Fruit fly (Drosophila melanogaster) whole organism, embryonic: ENCODE measurements around the gene CG2129.

Experiments
- Aef1 ChIP-seq: fragments of 200-800 bp; sonication (Bioruptor generic); IDR thresholded peaks from 3 replicates; pipeline ENCODE4 v1.3.6; 2022; ENCODE audit warnings: missing biosample characterization, missing genetic modification characterization
- Awh ChIP-seq: fragments of 200-800 bp; sonication (Bioruptor generic); IDR thresholded peaks from 2 replicates; pipeline ENCODE4, ENCODE4 v1.3.6; 2022; ENCODE audit warnings: missing biosample characterization, missing genetic modification characterization
- CG10274 ChIP-seq: fragments of 200-800 bp; sonication (Bioruptor generic); optimal IDR thresholded peaks from 3 replicates; lab custom pipeline; 2017; ENCODE audit warnings: missing biosample characterization, mild to moderate bottlenecking, missing genetic modification characterization
- CG11504 ChIP-seq: fragments of 200-800 bp; sonication (Bioruptor generic); optimal IDR thresholded peaks from 3 replicates; lab custom pipeline; 2019; ENCODE audit warnings: missing biosample characterization, mild to moderate bottlenecking, missing genetic modification characterization, moderate library complexity
- CG12299 ChIP-seq: fragments of 200-800 bp; sonication (Bioruptor generic); optimal IDR thresholded peaks from 2 replicates; lab custom pipeline; 2018; ENCODE audit warnings: missing biosample characterization, mild to moderate bottlenecking, missing genetic modification characterization
- CG13287 ChIP-seq: fragments of 200-800 bp; sonication (Bioruptor generic); IDR thresholded peaks from 2 replicates; pipeline ENCODE4 v1.3.6; 2022; ENCODE audit warnings: missing biosample characterization, missing genetic modification characterization; ENCODE audit not compliant: partially characterized antibody
- CG1602 ChIP-seq: fragments of 200-800 bp; sonication (Bioruptor generic); optimal IDR thresholded peaks from 3 replicates; lab custom pipeline; 2016; ENCODE audit warnings: missing biosample characterization, missing genetic modification characterization
- CG17802 ChIP-seq: fragments of 200-800 bp; sonication (Bioruptor generic); optimal IDR thresholded peaks from 2 replicates; lab custom pipeline; 2018; ENCODE audit warnings: missing biosample characterization, mild to moderate bottlenecking, missing genetic modification characterization, moderate library complexity
- CG18764 ChIP-seq: fragments of 200-800 bp; sonication (Bioruptor generic); optimal IDR thresholded peaks from 3 replicates; lab custom pipeline; 2016; ENCODE audit warnings: missing biosample characterization, missing genetic modification characterization
- CG2199 ChIP-seq: fragments of 200-800 bp; sonication (Bioruptor generic); IDR thresholded peaks from 3 replicates; pipeline ENCODE4 v1.3.6; 2022; ENCODE audit warnings: missing biosample characterization, missing genetic modification characterization
- CG31441 ChIP-seq: fragments of 200-800 bp; sonication (Bioruptor generic); IDR thresholded peaks from 2 replicates; pipeline ENCODE4 v1.3.6; 2022; ENCODE audit warnings: missing biosample characterization, missing genetic modification characterization
- CG6854 ChIP-seq: fragments of 200-800 bp; sonication (Bioruptor generic); optimal IDR thresholded peaks from 3 replicates; lab custom pipeline; 2017; ENCODE audit warnings: missing biosample characterization, mild to moderate bottlenecking, missing genetic modification characterization
- CG8359 ChIP-seq: fragments of 200-800 bp; sonication (Bioruptor generic); optimal IDR thresholded peaks from 2 replicates; lab custom pipeline; 2017; ENCODE audit warnings: missing biosample characterization, mild to moderate bottlenecking, missing genetic modification characterization, borderline replicate concordance
- CG8478 ChIP-seq: fragments of >200 bp; optimal IDR thresholded peaks from 2 replicates; lab custom pipeline; 2018
- CG8944 ChIP-seq: fragments of 200-800 bp; sonication (Bioruptor generic); optimal IDR thresholded peaks from 3 replicates; lab custom pipeline; 2016; ENCODE audit warnings: missing biosample characterization, missing genetic modification characterization
- CTCF ChIP-seq: fragments of 200-800 bp; sonication (Bioruptor generic); optimal IDR thresholded peaks from 2 replicates; lab custom pipeline; 2017; ENCODE audit warnings: missing biosample characterization, mild to moderate bottlenecking, missing genetic modification characterization, moderate library complexity
- CrebB ChIP-seq: fragments of 200-800 bp; sonication (Bioruptor generic); optimal IDR thresholded peaks from 3 replicates; lab custom pipeline; 2018; ENCODE audit warnings: missing biosample characterization, mild to moderate bottlenecking, missing genetic modification characterization
- D19B ChIP-seq: fragments of 200-800 bp; sonication (Bioruptor generic); optimal IDR thresholded peaks from 2 replicates; lab custom pipeline; 2017; ENCODE audit warnings: missing biosample characterization, mild to moderate bottlenecking, missing genetic modification characterization
- Deaf1 ChIP-seq: fragments of 200-800 bp; optimal IDR thresholded peaks from 3 replicates; lab custom pipeline; 2019; ENCODE audit warnings: missing biosample characterization, mild to moderate bottlenecking, missing genetic modification characterization, moderate library complexity
- Dref ChIP-seq: fragments of 200-800 bp; sonication (Bioruptor generic); IDR thresholded peaks from 2 replicates; pipeline ENCODE4 v1.3.6; 2022; ENCODE audit warnings: missing biosample characterization, missing genetic modification characterization
- E2f2 ChIP-seq: fragments of 200-800 bp; sonication (Bioruptor generic); IDR thresholded peaks from 2 replicates; pipeline ENCODE4 v1.3.6; 2022; ENCODE audit warnings: missing biosample characterization, missing genetic modification characterization
- Ets65A ChIP-seq: fragments of 200-800 bp; sonication (Bioruptor generic); peaks from one replicate; lab custom pipeline; 2016; ENCODE audit warnings: missing biosample characterization, missing genetic modification characterization
- Fer3 ChIP-seq: fragments of 200-800 bp; sonication (Bioruptor generic); optimal IDR thresholded peaks from 2 replicates; lab custom pipeline; 2018; ENCODE audit warnings: missing biosample characterization, mild to moderate bottlenecking, missing genetic modification characterization, moderate library complexity
- HLH4C ChIP-seq: fragments of 200-800 bp; sonication (Bioruptor generic); IDR thresholded peaks from 3 replicates; pipeline ENCODE4 v1.3.6; 2022; ENCODE audit warnings: missing biosample characterization, missing genetic modification characterization; ENCODE audit not compliant: partially characterized antibody
- Hr39 ChIP-seq: fragments of >200 bp; optimal IDR thresholded peaks from 2 replicates; lab custom pipeline; 2017
- Hsf ChIP-seq: fragments of 200-800 bp; sonication (Bioruptor generic); optimal IDR thresholded peaks from 3 replicates; lab custom pipeline; 2016; ENCODE audit warnings: missing biosample characterization, missing genetic modification characterization
- MESR4 ChIP-seq: fragments of 200-800 bp; sonication (Bioruptor generic); optimal IDR thresholded peaks from 2 replicates; lab custom pipeline; 2018; ENCODE audit warnings: missing biosample characterization, mild to moderate bottlenecking, missing genetic modification characterization, moderate library complexity
- Mes4 ChIP-seq: fragments of 200-800 bp; sonication (Bioruptor generic); optimal IDR thresholded peaks from 2 replicates; lab custom pipeline; 2016; ENCODE audit warnings: missing biosample characterization, missing genetic modification characterization
- NC2α ChIP-seq: fragments of 200-800 bp; sonication (Bioruptor generic); optimal IDR thresholded peaks from 2 replicates; lab custom pipeline; 2016; ENCODE audit warnings: missing biosample characterization, missing genetic modification characterization
- Nf-YC ChIP-seq: fragments of 200-800 bp; optimal IDR thresholded peaks from 3 replicates; lab custom pipeline; 2019; ENCODE audit warnings: missing biosample characterization, mild to moderate bottlenecking, missing genetic modification characterization, moderate library complexity
- Scr ChIP-seq: fragments of 200-800 bp; sonication (Bioruptor generic); IDR thresholded peaks from 2 replicates; pipeline ENCODE4 v1.3.6; 2022; ENCODE audit warnings: missing biosample characterization, missing genetic modification characterization; ENCODE audit not compliant: partially characterized antibody
- TFAM ChIP-seq: fragments of 200-800 bp; sonication (Bioruptor generic); optimal IDR thresholded peaks from 2 replicates; lab custom pipeline; 2017; ENCODE audit warnings: missing biosample characterization, missing genetic modification characterization, inconsistent platforms
- Xrp1 ChIP-seq: fragments of 200-800 bp; sonication (Bioruptor generic); IDR thresholded peaks from 2 replicates; pipeline ENCODE4 v1.3.6; 2022; ENCODE audit warnings: missing biosample characterization, missing genetic modification characterization
- al ChIP-seq: fragments of 200-800 bp; sonication (Bioruptor generic); IDR thresholded peaks from 2 replicates; pipeline ENCODE4 v1.3.6; 2022; ENCODE audit warnings: missing biosample characterization, missing genetic modification characterization
- ase ChIP-seq: fragments of 200-800 bp; sonication (Bioruptor generic); IDR thresholded peaks from 3 replicates; pipeline ENCODE4 v1.3.6; 2022; ENCODE audit warnings: missing biosample characterization, missing genetic modification characterization
- ash1 ChIP-seq: fragments of 200-800 bp; sonication (Bioruptor generic); optimal IDR thresholded peaks from 2 replicates; lab custom pipeline; 2018; ENCODE audit warnings: missing biosample characterization, mild to moderate bottlenecking, missing genetic modification characterization
- crol ChIP-seq: fragments of 200-800 bp; sonication (Bioruptor generic); IDR thresholded peaks from 2 replicates; pipeline ENCODE4 v1.3.6; 2022; ENCODE audit warnings: missing biosample characterization, missing genetic modification characterization
- disco-r ChIP-seq: fragments of 200-800 bp; sonication (Bioruptor generic); optimal IDR thresholded peaks from 2 replicates; lab custom pipeline; 2016; ENCODE audit warnings: missing biosample characterization, missing genetic modification characterization
- dmrt99B ChIP-seq: fragments of 200-800 bp; sonication (Bioruptor generic); optimal IDR thresholded peaks from 2 replicates; lab custom pipeline; 2018; ENCODE audit warnings: missing biosample characterization, mild to moderate bottlenecking, missing genetic modification characterization, moderate library complexity
- fd102C ChIP-seq: fragments of 200-800 bp; sonication (Bioruptor generic); optimal IDR thresholded peaks from 2 replicates; lab custom pipeline; 2018; ENCODE audit warnings: missing biosample characterization, mild to moderate bottlenecking, missing genetic modification characterization, moderate library complexity
- gfzf ChIP-seq: fragments of 200-800 bp; sonication (Bioruptor generic); optimal IDR thresholded peaks from 2 replicates; lab custom pipeline; 2016; ENCODE audit warnings: missing biosample characterization, mild to moderate bottlenecking, missing genetic modification characterization, moderate library complexity
- hth ChIP-seq: fragments of >200 bp; optimal IDR thresholded peaks from 2 replicates; lab custom pipeline; 2017; ENCODE audit warnings: inconsistent platforms
- inv ChIP-seq: fragments of 200-800 bp; sonication (Bioruptor generic); IDR thresholded peaks from 2 replicates; pipeline ENCODE4 v1.3.6; 2022; ENCODE audit warnings: missing biosample characterization, missing genetic modification characterization; ENCODE audit not compliant: partially characterized antibody
- knrl ChIP-seq: fragments of 200-800 bp; sonication (Bioruptor generic); IDR thresholded peaks from 3 replicates; pipeline ENCODE4 v1.3.6; 2022; ENCODE audit warnings: missing biosample characterization, missing genetic modification characterization; ENCODE audit not compliant: partially characterized antibody
- lbe ChIP-seq: fragments of 200-800 bp; sonication (Bioruptor generic); optimal IDR thresholded peaks from 2 replicates; lab custom pipeline; 2016; ENCODE audit warnings: missing biosample characterization, mild to moderate bottlenecking, missing genetic modification characterization
- maf-S ChIP-seq: fragments of 200-800 bp; sonication (Bioruptor generic); optimal IDR thresholded peaks from 2 replicates; lab custom pipeline; 2016; ENCODE audit warnings: missing biosample characterization, missing genetic modification characterization
- pan ChIP-seq, 4 experiments: fragments of >200 bp in 3 of 4; fragments of 200-800 bp in 1 of 4; sonication (Bioruptor generic) in 1 of 4; optimal IDR thresholded peaks in 3 of 4; IDR thresholded peaks in 1 of 4; 2 replicates each; pipeline versions ENCODE4 v1.3.6 to Lab custom; 2017 to 2022; ENCODE audit warnings: missing biosample characterization in 2 of 4, missing genetic modification characterization in 2 of 4, mixed read lengths in 1 of 4
- so ChIP-seq: fragments of 200-800 bp; sonication (Bioruptor generic); IDR thresholded peaks from 3 replicates; pipeline ENCODE4 v1.3.6; 2022; ENCODE audit warnings: missing biosample characterization, missing genetic modification characterization
- ssp ChIP-seq: fragments of 200-800 bp; sonication (Bioruptor generic); IDR thresholded peaks from 2 replicates; pipeline ENCODE4 v1.3.6; 2022; ENCODE audit warnings: missing biosample characterization, missing genetic modification characterization
- toy ChIP-seq: fragments of 200-800 bp; sonication (Bioruptor generic); IDR thresholded peaks from 2 replicates; pipeline ENCODE4 v1.3.6; 2022; ENCODE audit warnings: missing biosample characterization, missing genetic modification characterization
- usp ChIP-seq: fragments of >200 bp; optimal IDR thresholded peaks from 2 replicates; lab custom pipeline; 2017; ENCODE audit warnings: missing biosample characterization, missing genetic modification characterization

The CG2129 gene

dm6 chrX:8176291-8177029, 30.8 kb downstream of the CG2129 start (continued):
- TF ChIP-seq CG8359 (GFP tag; lab: Kevin White, UChicago) (no peak), CG12299 (tag; lab: Kevin White, UChicago) (no peak), TFAM (no peak), Xrp1 (GFP tag; lab: Robert Waterston, UW) (no peak), Ets65A (GFP tag; lab: Kevin White, UChicago) (no peak), pan (optimal IDR thresholded peaks at IDR 0.05; lab: Kevin White, UChicago) (no peak), pan (GFP tag; optimal IDR thresholded peaks at IDR 0.05 in 1 of 2, IDR thresholded peaks at IDR 0.05 in 1 of 2) (no peak), CG17802 (no peak), ase (GFP tag; lab: Robert Waterston, UW) (no peak), Awh (GFP tag; lab: Robert Waterston, UW) (no peak), ssp (no peak), CG1602 (GFP tag; lab: Kevin White, UChicago) (no peak), maf-S (GFP tag; lab: Kevin White, UChicago) (no peak), crol (GFP tag; lab: Robert Waterston, UW) (peak; percentile 29; the same call in 1 of the 2 replicates), Aef1 (peak; percentile 41; the same call in 2 of the 3 replicates), hth (no peak), disco-r (no peak), fd102C (GFP tag; lab: Kevin White, UChicago) (no peak), Dref (GFP tag; lab: Robert Waterston, UW) (no peak), CG13287 (GFP tag; lab: Robert Waterston, UW) (0 out of 2 replicates have a peak, but pooled peaks have one; percentile 20), NC2α (GFP tag; lab: Kevin White, UChicago) (no peak), toy (GFP tag; lab: Robert Waterston, UW) (no peak), MESR4 (peak; percentile 79), CG10274 (GFP tag; lab: Kevin White, UChicago) (no peak), lbe (no peak), dmrt99B (tag; lab: Kevin White, UChicago) (no peak), CG31441 (GFP tag; lab: Robert Waterston, UW) (no peak), CrebB (tag; lab: Kevin White, UChicago) (no peak), Hr39 (lab: Kevin White, UChicago) (no peak), knrl (GFP tag; lab: Robert Waterston, UW) (peak; percentile 55; the same call in 2 of the 3 replicates), ash1 (GFP tag; lab: Kevin White, UChicago) (no peak), E2f2 (no peak), HLH4C (GFP tag; lab: Robert Waterston, UW) (no peak; the same call in 2 of the 3 replicates), CG8478 (lab: Kevin White, UChicago) (no peak), al (GFP tag; lab: Robert Waterston, UW) (no peak), Deaf1 (no peak), Mes4 (GFP tag; lab: Kevin White, UChicago) (no peak), Nf-YC (tag; lab: Kevin White, UChicago) (no peak), CG2199 (GFP tag; lab: Robert Waterston, UW) (no peak), D19B (GFP tag; lab: Kevin White, UChicago) (no peak), Scr (peak; percentile 43; the same call in 1 of the 2 replicates), Hsf (GFP tag; lab: Kevin White, UChicago) (no peak), CG8944 (GFP tag; lab: Kevin White, UChicago) (no peak), Fer3 (no peak), gfzf (GFP tag; lab: Kevin White, UChicago) (no peak), CG11504 (no peak), CG6854 (GFP tag; lab: Kevin White, UChicago) (no peak), usp (no peak), CTCF (GFP tag; lab: Kevin White, UChicago) (no peak), so (no peak), inv (GFP tag; lab: Robert Waterston, UW) (no peak; the same call in 1 of the 2 replicates), CG18764 (GFP tag; lab: Kevin White, UChicago) (no peak)
